Worm (Caenorhabditis elegans) whole organism, early embryonic: ENCODE data around the gene C07H4.1.

ENCODE experiments used
- F13C5.2 ChIP-seq: sonication (generic microtip); optimal IDR thresholded peaks from 2 replicates; lab custom pipeline; 2017; ENCODE audit warnings: mild to moderate bottlenecking, missing genetic modification characterization, inconsistent platforms, missing compliant biosample characterization
- ama-1 ChIP-seq: fragments of 150-350 bp; optimal IDR thresholded peaks from 2 replicates; lab custom pipeline; 2014
- ceh-13 ChIP-seq: fragments of 200-800 bp; sonication (Bioruptor generic); optimal IDR thresholded peaks from 2 replicates; lab custom pipeline; 2018; ENCODE audit warnings: mild to moderate bottlenecking, missing genetic modification characterization, missing compliant biosample characterization
- ceh-36 ChIP-seq: sonication (generic microtip); optimal IDR thresholded peaks from 2 replicates; lab custom pipeline; 2016; ENCODE audit warnings: missing genetic modification characterization, inconsistent platforms, missing compliant biosample characterization
- ets-7 ChIP-seq: sonication (generic microtip); optimal IDR thresholded peaks from 2 replicates; lab custom pipeline; 2016; ENCODE audit warnings: missing genotype, missing genetic modification characterization, missing compliant biosample characterization
- flt-1 ChIP-seq: fragments of 200-800 bp; sonication (Bioruptor generic); IDR thresholded peaks from 2 replicates; pipeline ENCODE4 v1.3.6; 2022; ENCODE audit warnings: missing genetic modification characterization, missing compliant biosample characterization
- hmbx-1 ChIP-seq: sonication (generic microtip); optimal IDR thresholded peaks from 2 replicates; lab custom pipeline; 2016; ENCODE audit warnings: mild to moderate bottlenecking, missing genetic modification characterization, missing compliant biosample characterization
- hmg-4 ChIP-seq: fragments of 200-800 bp; sonication (Bioruptor generic); optimal IDR thresholded peaks from 2 replicates; lab custom pipeline; 2018; ENCODE audit warnings: mild to moderate bottlenecking, missing genetic modification characterization, missing compliant biosample characterization
- hnd-1 ChIP-seq: sonication (generic microtip); optimal IDR thresholded peaks from 2 replicates; lab custom pipeline; 2016; ENCODE audit warnings: missing genetic modification characterization, missing compliant biosample characterization
- pes-1 ChIP-seq: fragments of 200-800 bp; sonication (Bioruptor generic); IDR thresholded peaks from 2 replicates; pipeline ENCODE4 v1.3.6; 2022; ENCODE audit warnings: missing genetic modification reagents, missing genetic modification characterization, missing compliant biosample characterization
- scrt-1 ChIP-seq: fragments of 200-800 bp; sonication (Bioruptor generic); IDR thresholded peaks from 2 replicates; pipeline ENCODE4 v1.3.6; 2022; ENCODE audit warnings: missing genetic modification characterization, missing compliant biosample characterization
- sea-1 ChIP-seq: fragments of 200-800 bp; sonication (Bioruptor generic); conservative IDR thresholded peaks from 2 replicates; pipeline ENCODE4 v1.3.6; 2022; ENCODE audit warnings: missing genetic modification characterization, missing compliant biosample characterization
- tbx-11 ChIP-seq: fragments of 200-800 bp; sonication (Bioruptor generic); IDR thresholded peaks from 2 replicates; pipeline ENCODE4 v1.3.6; 2022; ENCODE audit warnings: missing genetic modification characterization, missing compliant biosample characterization
- tra-4 ChIP-seq: sonication (generic microtip); optimal IDR thresholded peaks from 2 replicates; lab custom pipeline; 2017; ENCODE audit warnings: missing genetic modification characterization, missing compliant biosample characterization

DNA sequence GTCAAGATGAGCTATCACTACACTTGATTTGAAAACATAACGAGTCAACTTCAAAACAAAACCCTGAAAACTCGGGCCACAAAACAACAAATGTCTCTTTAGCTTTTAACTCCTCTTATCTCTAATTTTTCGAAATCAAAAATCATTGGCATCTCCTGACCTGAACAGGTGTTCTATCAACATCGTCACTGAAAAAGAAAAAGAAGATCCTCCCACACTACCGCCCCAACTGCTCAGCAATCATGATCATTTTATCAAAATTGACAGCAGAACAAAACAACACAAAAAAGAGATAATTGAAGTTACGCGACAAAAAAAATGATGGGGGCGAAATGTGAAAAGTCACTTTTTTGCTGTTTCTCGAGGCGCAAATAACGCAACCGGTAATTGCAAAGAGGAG lies 15.1 kb downstream of the C07H4.1 start:
- no peak for TF ChIP-seq tbx-11
- TF ChIP-seq ama-1 (lab: Kevin White, UChicago): no peak
- TF ChIP-seq hmg-4 (GFP tag; lab: Kevin White, UChicago): no peak
- TF ChIP-seq pes-1: no peak
- no peak for TF ChIP-seq ceh-36 (tag; lab: Kevin White, UChicago)
- no peak for TF ChIP-seq ceh-13 (GFP tag; lab: Kevin White, UChicago)
- TF ChIP-seq tra-4 (tag; lab: Kevin White, UChicago): no peak
- no peak for TF ChIP-seq flt-1 (GFP tag; lab: Robert Waterston, UW)
- TF ChIP-seq hnd-1 (tag; lab: Kevin White, UChicago): no peak
- no peak for TF ChIP-seq F13C5.2 (tag; lab: Kevin White, UChicago)
- TF ChIP-seq ets-7 (tag; lab: Kevin White, UChicago): no peak
- TF ChIP-seq hmbx-1 (tag; lab: Kevin White, UChicago): no peak
- no peak for TF ChIP-seq scrt-1 (GFP tag; lab: Robert Waterston, UW)
- TF ChIP-seq sea-1 (GFP tag; lab: Robert Waterston, UW): no peak
